Worm (Caenorhabditis elegans): ENCODE data around the gene dpm-3.

The dpm-3 gene

ce11 chrIV:12391003-12391637 lies at the start of gene dpm-3, which contains the start of gene rps-23:
Gene dpm-3, plus strand, starts transcription at chrIV:12391587.
Gene rps-23, minus strand, starts transcription at chrIV:12391053.
- TF ChIP-seq ceh-13 (GFP tag; optimal IDR thresholded peaks at IDR 0.05): no peak
- TF ChIP-seq tra-4 (tag; optimal IDR thresholded peaks at IDR 0.05): no peak
- peak; percentile 15 for TF ChIP-seq B0310.2 (tag; optimal IDR thresholded peaks at IDR 0.05)
- peak; percentile 59 for TF ChIP-seq flt-1 (GFP tag; IDR thresholded peaks at IDR 0.05)
- TF ChIP-seq ceh-36 (tag; optimal IDR thresholded peaks at IDR 0.05): peak; percentile 2
- no peak for TF ChIP-seq hmbx-1 (tag; optimal IDR thresholded peaks at IDR 0.05)
- no peak for TF ChIP-seq aly-1 (tag; optimal IDR thresholded peaks at IDR 0.05)
- peak; percentile 11 for TF ChIP-seq hnd-1 (tag; optimal IDR thresholded peaks at IDR 0.05)
- TF ChIP-seq tbx-37 (GFP tag; conservative IDR thresholded peaks at IDR 0.05): peak; percentile 83
- peak; percentile 57; the same call in 1 of the 2 replicates for TF ChIP-seq tbx-11 (GFP tag; IDR thresholded peaks at IDR 0.05)
- peak; percentile 52 for TF ChIP-seq F13C5.2 (tag; optimal IDR thresholded peaks at IDR 0.05)
- TF ChIP-seq scrt-1 (GFP tag; IDR thresholded peaks at IDR 0.05): no peak
- no peak; the same call in 1 of the 2 replicates for TF ChIP-seq sea-1 (GFP tag; conservative IDR thresholded peaks at IDR 0.05)
- peak; percentile 83 for TF ChIP-seq pes-1 (GFP tag; IDR thresholded peaks at IDR 0.05)
- peak; percentile 29 for TF ChIP-seq hmg-4 (GFP tag; optimal IDR thresholded peaks at IDR 0.05)
- TF ChIP-seq ets-7 (tag; optimal IDR thresholded peaks at IDR 0.05): no peak
- no peak for TF ChIP-seq ama-1 (optimal IDR thresholded peaks at IDR 0.05)

ce11 chrIV:12349639-12350038 lies 41.7 kb upstream of the dpm-3 start, which contains the start of gene best-22:
Gene best-22, plus strand, starts transcription at chrIV:12349939.
- TF ChIP-seq ceh-36 (tag; optimal IDR thresholded peaks at IDR 0.05) (no peak), ets-7 (tag; optimal IDR thresholded peaks at IDR 0.05) (no peak), flt-1 (GFP tag; IDR thresholded peaks at IDR 0.05) (no peak), hmbx-1 (tag; optimal IDR thresholded peaks at IDR 0.05) (no peak), tbx-37 (GFP tag; conservative IDR thresholded peaks at IDR 0.05) (no peak), hmg-4 (GFP tag; optimal IDR thresholded peaks at IDR 0.05) (no peak), tbx-11 (GFP tag; IDR thresholded peaks at IDR 0.05) (no peak)

ce11 chrIV:12350235-12350634 lies 41.2 kb upstream of the dpm-3 start:
- TF ChIP-seq tbx-37 (GFP tag; conservative IDR thresholded peaks at IDR 0.05) (no peak), flt-1 (GFP tag; IDR thresholded peaks at IDR 0.05) (no peak), F13C5.2 (tag; optimal IDR thresholded peaks at IDR 0.05) (no peak), sea-1 (GFP tag; conservative IDR thresholded peaks at IDR 0.05) (no peak), ceh-13 (GFP tag; optimal IDR thresholded peaks at IDR 0.05) (no peak), aly-1 (tag; optimal IDR thresholded peaks at IDR 0.05) (no peak), B0310.2 (tag; optimal IDR thresholded peaks at IDR 0.05) (no peak), scrt-1 (GFP tag; IDR thresholded peaks at IDR 0.05) (no peak), ama-1 (optimal IDR thresholded peaks at IDR 0.05) (no peak), ceh-36 (tag; optimal IDR thresholded peaks at IDR 0.05) (no peak), ets-7 (tag; optimal IDR thresholded peaks at IDR 0.05) (no peak), tbx-11 (GFP tag; IDR thresholded peaks at IDR 0.05) (no peak), hmg-4 (GFP tag; optimal IDR thresholded peaks at IDR 0.05) (no peak), hnd-1 (tag; optimal IDR thresholded peaks at IDR 0.05) (no peak)

ce11 chrIV:12359979-12360378 lies 31.4 kb upstream of the dpm-3 start:
- TF ChIP-seq ets-7 (tag; optimal IDR thresholded peaks at IDR 0.05): no peak
- no peak for TF ChIP-seq tbx-11 (GFP tag; IDR thresholded peaks at IDR 0.05)
- no peak for TF ChIP-seq ceh-13 (GFP tag; optimal IDR thresholded peaks at IDR 0.05)
- no peak for TF ChIP-seq hmbx-1 (tag; optimal IDR thresholded peaks at IDR 0.05)
- TF ChIP-seq pes-1 (GFP tag; IDR thresholded peaks at IDR 0.05): no peak
- TF ChIP-seq F13C5.2 (tag; optimal IDR thresholded peaks at IDR 0.05): no peak
- TF ChIP-seq B0310.2 (tag; optimal IDR thresholded peaks at IDR 0.05): no peak
- TF ChIP-seq tbx-37 (GFP tag; conservative IDR thresholded peaks at IDR 0.05): no peak
- TF ChIP-seq aly-1 (tag; optimal IDR thresholded peaks at IDR 0.05): no peak
- TF ChIP-seq ceh-36 (tag; optimal IDR thresholded peaks at IDR 0.05): no peak
- TF ChIP-seq hmg-4 (GFP tag; optimal IDR thresholded peaks at IDR 0.05): no peak
- no peak for TF ChIP-seq tra-4 (tag; optimal IDR thresholded peaks at IDR 0.05)
- no peak for TF ChIP-seq scrt-1 (GFP tag; IDR thresholded peaks at IDR 0.05)
- no peak for TF ChIP-seq ama-1 (optimal IDR thresholded peaks at IDR 0.05)
- no peak for TF ChIP-seq sea-1 (GFP tag; conservative IDR thresholded peaks at IDR 0.05)
- TF ChIP-seq flt-1 (GFP tag; IDR thresholded peaks at IDR 0.05): no peak
- no peak for TF ChIP-seq hnd-1 (tag; optimal IDR thresholded peaks at IDR 0.05)

- no peak for TF ChIP-seq F13C5.2 (tag; optimal IDR thresholded peaks at IDR 0.05)
- TF ChIP-seq tra-4 (tag; optimal IDR thresholded peaks at IDR 0.05): no peak
- no peak for TF ChIP-seq sea-1 (GFP tag; conservative IDR thresholded peaks at IDR 0.05)
- TF ChIP-seq ceh-36 (tag; optimal IDR thresholded peaks at IDR 0.05): no peak
- no peak for TF ChIP-seq hmg-4 (GFP tag; optimal IDR thresholded peaks at IDR 0.05)
- TF ChIP-seq hnd-1 (tag; optimal IDR thresholded peaks at IDR 0.05): no peak
- TF ChIP-seq ceh-13 (GFP tag; optimal IDR thresholded peaks at IDR 0.05): no peak
- TF ChIP-seq hmbx-1 (tag; optimal IDR thresholded peaks at IDR 0.05): no peak
- no peak for TF ChIP-seq tbx-37 (GFP tag; conservative IDR thresholded peaks at IDR 0.05)
- TF ChIP-seq flt-1 (GFP tag; IDR thresholded peaks at IDR 0.05): no peak
- TF ChIP-seq ets-7 (tag; optimal IDR thresholded peaks at IDR 0.05): no peak
- no peak for TF ChIP-seq tbx-11 (GFP tag; IDR thresholded peaks at IDR 0.05)
- TF ChIP-seq ama-1 (optimal IDR thresholded peaks at IDR 0.05): no peak
- no peak for TF ChIP-seq pes-1 (GFP tag; IDR thresholded peaks at IDR 0.05)
- no peak for TF ChIP-seq scrt-1 (GFP tag; IDR thresholded peaks at IDR 0.05)
- TF ChIP-seq aly-1 (tag; optimal IDR thresholded peaks at IDR 0.05): no peak
Observed at ce11 chrIV:12360742-12361195, 30.6 kb upstream of the dpm-3 start, which contains the start of gene sec-24.2. Gene sec-24.2, minus strand, starts transcription at chrIV:12360792.

ce11 chrIV:12361392-12362092 lies 29.8 kb upstream of the dpm-3 start, which contains the start of the genes ccr-4 and ZC518.8:
Gene ccr-4, plus strand, starts transcription at chrIV:12361542.
Gene ZC518.8, minus strand, starts transcription at chrIV:12361908.
- TF ChIP-seq hmbx-1 (tag; optimal IDR thresholded peaks at IDR 0.05) (no peak), ceh-36 (tag; optimal IDR thresholded peaks at IDR 0.05) (no peak), tbx-37 (GFP tag; conservative IDR thresholded peaks at IDR 0.05) (no peak), flt-1 (GFP tag; IDR thresholded peaks at IDR 0.05) (no peak), hnd-1 (tag; optimal IDR thresholded peaks at IDR 0.05) (no peak), pes-1 (GFP tag; IDR thresholded peaks at IDR 0.05) (no peak), B0310.2 (tag; optimal IDR thresholded peaks at IDR 0.05) (no peak), sea-1 (GFP tag; conservative IDR thresholded peaks at IDR 0.05) (no peak), aly-1 (tag; optimal IDR thresholded peaks at IDR 0.05) (no peak), hmg-4 (GFP tag; optimal IDR thresholded peaks at IDR 0.05) (no peak), ama-1 (optimal IDR thresholded peaks at IDR 0.05) (no peak), ets-7 (tag; optimal IDR thresholded peaks at IDR 0.05) (no peak), tra-4 (tag; optimal IDR thresholded peaks at IDR 0.05) (no peak), ceh-13 (GFP tag; optimal IDR thresholded peaks at IDR 0.05) (no peak), tbx-11 (GFP tag; IDR thresholded peaks at IDR 0.05) (no peak), scrt-1 (GFP tag; IDR thresholded peaks at IDR 0.05) (no peak), F13C5.2 (tag; optimal IDR thresholded peaks at IDR 0.05) (no peak)
